Fruit fly (Drosophila melanogaster): ENCODE data around the gene Mst87F.
A peak's percentile ranks its signal among the peaks of the same experiment; 100 is the strongest.

Gene Mst87F

DNA sequence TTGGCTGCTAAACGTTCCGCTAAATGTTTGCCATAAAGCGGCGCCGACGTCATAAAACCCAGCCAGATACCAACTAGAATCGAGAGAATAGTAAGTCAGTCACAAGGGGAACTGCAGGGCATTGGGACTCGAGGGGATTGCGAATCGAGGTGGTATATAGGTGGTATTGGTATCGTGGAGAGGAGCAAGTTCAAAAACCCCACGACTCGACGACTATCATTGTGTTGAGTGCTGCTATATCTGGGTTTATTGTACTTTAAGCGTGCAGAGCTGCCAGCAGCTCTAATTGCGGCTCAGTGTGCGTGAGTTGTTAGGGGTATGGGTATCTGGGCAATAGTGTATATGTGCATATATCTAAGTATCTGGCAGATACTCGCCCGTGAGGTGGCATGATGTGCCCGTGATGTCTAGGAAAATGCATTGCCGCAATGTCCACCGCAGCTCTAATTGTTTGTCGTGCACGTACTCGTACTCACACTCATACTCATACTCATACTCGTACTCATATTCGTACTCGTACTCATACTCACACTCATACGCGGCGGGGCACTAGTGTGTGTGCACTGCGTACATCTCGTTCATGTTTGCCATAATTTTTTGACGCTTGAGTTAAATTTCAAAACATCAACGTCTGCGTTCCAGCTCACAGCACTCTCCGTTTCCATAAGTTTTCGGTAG lies 21.6 kb downstream of the Mst87F start:
- no peak for TF ChIP-seq bab1 (GFP tag; optimal IDR thresholded peaks at IDR 0.05)
- no peak for TF ChIP-seq CG7045 (GFP tag; optimal IDR thresholded peaks at IDR 0.05)
- no peak for TF ChIP-seq pad (GFP tag; optimal IDR thresholded peaks at IDR 0.05)

- TF ChIP-seq tj (GFP tag; optimal IDR thresholded peaks at IDR 0.05): no peak
- TF ChIP-seq ovo (GFP tag; optimal IDR thresholded peaks at IDR 0.05): no peak
- TF ChIP-seq Hr96 (GFP tag; optimal IDR thresholded peaks at IDR 0.05): no peak
- no peak for TF ChIP-seq CG14711 (tag; optimal IDR thresholded peaks at IDR 0.05)
- no peak for TF ChIP-seq Mnt (GFP tag; optimal IDR thresholded peaks at IDR 0.05)
- TF ChIP-seq CG5204 (GFP tag; optimal IDR thresholded peaks at IDR 0.05): no peak
- no peak for TF ChIP-seq pad (GFP tag; optimal IDR thresholded peaks at IDR 0.05)
- TF ChIP-seq CG1620 (GFP tag; optimal IDR thresholded peaks at IDR 0.05): no peak
- TF ChIP-seq CG12768 (GFP tag; optimal IDR thresholded peaks at IDR 0.05): no peak
- no peak for TF ChIP-seq CG11617 (GFP tag; optimal IDR thresholded peaks at IDR 0.05)
- no peak for TF ChIP-seq CG33017 (tag; optimal IDR thresholded peaks at IDR 0.05)
- TF ChIP-seq cic (GFP tag; optimal IDR thresholded peaks at IDR 0.05): no peak
- TF ChIP-seq Clk (GFP tag; optimal IDR thresholded peaks at IDR 0.05): no peak
- TF ChIP-seq cnc (optimal IDR thresholded peaks at IDR 0.05): no peak
- no peak for TF ChIP-seq bab1 (GFP tag; optimal IDR thresholded peaks at IDR 0.05)
- no peak for TF ChIP-seq Crg-1 (GFP tag; optimal IDR thresholded peaks at IDR 0.05)
- TF ChIP-seq CG7045 (GFP tag; optimal IDR thresholded peaks at IDR 0.05): no peak
- TF ChIP-seq toe (GFP tag; optimal IDR thresholded peaks at IDR 0.05): no peak
- TF ChIP-seq kay (GFP tag; ENCODE audit: borderline replicate concordance): no peak
Measured at dm6 chr3R:13804971-13805603, 22.7 kb downstream of the Mst87F start.

DNA sequence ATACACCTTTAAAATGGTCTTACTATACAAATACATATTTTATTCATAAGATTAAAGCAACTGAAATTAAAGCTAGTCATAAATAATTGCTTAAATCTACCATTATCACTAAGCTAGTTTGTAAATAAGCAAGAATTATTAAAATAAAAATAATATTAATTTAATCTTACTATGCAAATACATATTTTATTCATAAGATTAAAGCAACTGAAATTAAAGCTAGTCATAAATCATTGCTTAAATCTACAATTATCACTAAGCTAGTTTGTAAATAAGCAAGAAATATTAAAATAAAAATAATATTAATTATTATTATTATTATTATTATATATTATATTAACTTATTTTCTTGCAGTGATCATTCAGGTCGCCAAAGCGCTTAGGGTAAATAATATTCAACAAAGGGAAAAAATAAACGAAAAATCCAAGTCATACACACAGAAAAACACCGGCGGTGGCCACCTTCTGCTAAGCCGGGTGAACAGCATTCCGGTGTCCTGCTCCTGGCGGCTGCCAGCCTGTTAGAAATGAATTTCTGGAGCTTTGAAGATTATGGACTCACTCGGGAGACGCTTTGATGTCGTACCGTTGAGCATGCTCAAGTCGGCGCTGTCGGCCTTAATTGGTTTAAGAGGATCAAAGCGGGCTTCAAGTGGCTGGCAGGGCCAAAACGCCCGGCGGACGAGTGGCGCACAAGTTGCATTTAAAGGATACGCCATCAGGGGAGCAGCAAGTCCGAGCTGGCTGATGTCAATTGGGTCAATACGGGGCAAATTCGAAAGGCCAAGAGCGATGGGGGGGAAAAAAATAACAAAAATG lies 23.7 kb downstream of the Mst87F start:
- TF ChIP-seq cic (GFP tag; optimal IDR thresholded peaks at IDR 0.05): no peak
- TF ChIP-seq bab1 (GFP tag; optimal IDR thresholded peaks at IDR 0.05): no peak
- peak; percentile 22 for TF ChIP-seq CG12768 (GFP tag; optimal IDR thresholded peaks at IDR 0.05)
- peak; percentile 4 for TF ChIP-seq CG33017 (tag; optimal IDR thresholded peaks at IDR 0.05)
- no peak for TF ChIP-seq Mnt (GFP tag; optimal IDR thresholded peaks at IDR 0.05)
- TF ChIP-seq cnc (optimal IDR thresholded peaks at IDR 0.05): no peak
- TF ChIP-seq pad (GFP tag; optimal IDR thresholded peaks at IDR 0.05): no peak
- peak; percentile 29 for TF ChIP-seq CG7045 (GFP tag; optimal IDR thresholded peaks at IDR 0.05)
- TF ChIP-seq CG11617 (GFP tag; optimal IDR thresholded peaks at IDR 0.05): no peak
- TF ChIP-seq Crg-1 (GFP tag; optimal IDR thresholded peaks at IDR 0.05): no peak
- TF ChIP-seq tj (GFP tag; optimal IDR thresholded peaks at IDR 0.05): no peak

dm6 chr3R:13803185-13803887 lies 24.5 kb downstream of the Mst87F start:
- TF ChIP-seq cic (GFP tag; optimal IDR thresholded peaks at IDR 0.05): no peak
- no peak for TF ChIP-seq CG33017 (tag; optimal IDR thresholded peaks at IDR 0.05)
- no peak for TF ChIP-seq pad (GFP tag; optimal IDR thresholded peaks at IDR 0.05)
- TF ChIP-seq toe (GFP tag; optimal IDR thresholded peaks at IDR 0.05): no peak
- no peak for TF ChIP-seq CG5204 (GFP tag; optimal IDR thresholded peaks at IDR 0.05)
- TF ChIP-seq cnc (optimal IDR thresholded peaks at IDR 0.05): no peak
- no peak for TF ChIP-seq CG1620 (GFP tag; optimal IDR thresholded peaks at IDR 0.05)
- TF ChIP-seq CG12768 (GFP tag; optimal IDR thresholded peaks at IDR 0.05): no peak
- no peak for TF ChIP-seq CG11617 (GFP tag; optimal IDR thresholded peaks at IDR 0.05)
- no peak for TF ChIP-seq Clk (GFP tag; optimal IDR thresholded peaks at IDR 0.05)

- TF ChIP-seq pad (GFP tag; optimal IDR thresholded peaks at IDR 0.05): no peak
Measured at dm6 chr3R:13802057-13802817, 25.6 kb downstream of the Mst87F start.
